Worm (Caenorhabditis elegans) whole organism, L4 larva: Measurements from ENCODE around the gene nspc-15.

Experiments
- F26F4.8 ChIP-seq: fragments of 200-800 bp; sonication (Bioruptor generic); conservative IDR thresholded peaks from 2 replicates; pipeline ENCODE4 v1.3.6; 2022; ENCODE audit warnings: missing genetic modification characterization, missing compliant biosample characterization
- F37D6.2 ChIP-seq: sonication (generic microtip); optimal IDR thresholded peaks from 2 replicates; lab custom pipeline; 2016; ENCODE audit warnings: mild to moderate bottlenecking, missing genetic modification characterization, missing compliant biosample characterization
- F44E2.7 ChIP-seq: fragments of 200-800 bp; sonication (Bioruptor generic); IDR thresholded peaks from 2 replicates; pipeline ENCODE4 v2.1.2; 2022; ENCODE audit warnings: missing genetic modification characterization, missing compliant biosample characterization
- F49E8.2 ChIP-seq: sonication (generic microtip); optimal IDR thresholded peaks from 2 replicates; lab custom pipeline; 2016; ENCODE audit warnings: missing compliant biosample characterization, mild to moderate bottlenecking, missing genetic modification characterization, borderline replicate concordance
- R02D3.7 ChIP-seq: fragments of 150-350 bp; sonication (generic microtip); optimal IDR thresholded peaks from 3 replicates; lab custom pipeline; 2014; ENCODE audit warnings: missing biosample characterization, missing genetic modification characterization
- T20F7.1 ChIP-seq: fragments of 200-800 bp; sonication (Bioruptor generic); optimal IDR thresholded peaks from 2 replicates; lab custom pipeline; 2018; ENCODE audit warnings: mild to moderate bottlenecking, missing genetic modification characterization, missing compliant biosample characterization
- T26A8.4 ChIP-seq: fragments of 200-800 bp; sonication (Bioruptor generic); IDR thresholded peaks from 2 replicates; pipeline ENCODE4 v1.3.6; 2022; ENCODE audit warnings: missing genetic modification characterization, missing compliant biosample characterization
- Y105C5A.15 ChIP-seq: fragments of 200-800 bp; sonication (Bioruptor generic); IDR thresholded peaks from 2 replicates; pipeline ENCODE4 v1.3.6; 2022; ENCODE audit warnings: missing genetic modification characterization, missing compliant biosample characterization
- Y48G9A.11 ChIP-seq: fragments of 200-800 bp; sonication (Bioruptor generic); IDR thresholded peaks from 2 replicates; pipeline ENCODE4 v1.3.6; 2022; ENCODE audit warnings: missing genetic modification reagents, missing genetic modification characterization, missing compliant biosample characterization
- arid-1 ChIP-seq: fragments of 200-800 bp; sonication (Bioruptor generic); conservative IDR thresholded peaks from 2 replicates; pipeline ENCODE4 v1.3.6; 2022; ENCODE audit warnings: missing genetic modification reagents, missing genetic modification characterization, missing compliant biosample characterization
- ceh-28 ChIP-seq: fragments of 150-350 bp; optimal IDR thresholded peaks from 2 replicates; lab custom pipeline; 2014; ENCODE audit warnings: missing biosample characterization, missing genetic modification reagents, missing genetic modification characterization
- ceh-44 ChIP-seq: fragments of 200-800 bp; sonication (Bioruptor generic); IDR thresholded peaks from 2 replicates; pipeline ENCODE4 v1.3.6; 2022; ENCODE audit warnings: missing genetic modification reagents, missing genetic modification characterization, missing compliant biosample characterization
- ceh-82 ChIP-seq: sonication (generic microtip); optimal IDR thresholded peaks from 2 replicates; lab custom pipeline; 2017; ENCODE audit warnings: missing biosample characterization, missing genetic modification characterization
- cey-2 ChIP-seq: sonication (generic microtip); optimal IDR thresholded peaks from 3 replicates; lab custom pipeline; 2017; ENCODE audit warnings: missing genetic modification characterization, mild to moderate bottlenecking, missing compliant biosample characterization, antibody characterized with exemption, borderline replicate concordance; ENCODE audit not compliant: insufficient read depth
- daf-12 ChIP-seq: fragments of 150-350 bp; optimal IDR thresholded peaks from 2 replicates; lab custom pipeline; 2014; ENCODE audit warnings: missing biosample characterization, missing genetic modification reagents, missing genetic modification characterization
- dmd-8 ChIP-seq: fragments of 200-800 bp; sonication (Bioruptor generic); IDR thresholded peaks from 2 replicates; pipeline ENCODE4 v1.3.6; 2022; ENCODE audit warnings: missing genetic modification characterization, missing compliant biosample characterization
- dmd-9 ChIP-seq: fragments of 200-800 bp; sonication (Bioruptor generic); IDR thresholded peaks from 2 replicates; pipeline ENCODE4 v1.3.6; 2022; ENCODE audit warnings: missing genetic modification reagents, missing genetic modification characterization, missing compliant biosample characterization
- dve-1 ChIP-seq: sonication (generic microtip); optimal IDR thresholded peaks from 2 replicates; lab custom pipeline; 2017; ENCODE audit warnings: antibody characterized with exemption, mild to moderate bottlenecking, missing genetic modification characterization, missing compliant biosample characterization; ENCODE audit not compliant: insufficient read depth
- fkh-10 ChIP-seq: fragments of 150-350 bp; optimal IDR thresholded peaks from 2 replicates; lab custom pipeline; 2014; ENCODE audit warnings: missing biosample characterization, missing genetic modification reagents, missing genetic modification characterization
- gei-8 ChIP-seq: fragments of 200-800 bp; sonication (Bioruptor generic); optimal IDR thresholded peaks from 2 replicates; lab custom pipeline; 2018; ENCODE audit warnings: mild to moderate bottlenecking, missing genetic modification characterization, missing compliant biosample characterization
- hif-1 ChIP-seq, 2 experiments: sonication (generic microtip); optimal IDR thresholded peaks; 2 replicates each; lab custom pipeline; 2016 to 2017; ENCODE audit warnings: missing compliant biosample characterization in 2 of 2, missing genetic modification characterization in 2 of 2, missing genetic modification reagents in 2 of 2, missing genotype in 2 of 2, mild to moderate bottlenecking in 1 of 2
- hlh-30 ChIP-seq: sonication (generic microtip); optimal IDR thresholded peaks from 2 replicates; lab custom pipeline; 2017; ENCODE audit warnings: antibody characterized with exemption, mild to moderate bottlenecking, missing genetic modification characterization, missing compliant biosample characterization; ENCODE audit not compliant: insufficient read depth
- hmg-1.1 ChIP-seq: fragments of 200-800 bp; sonication (Bioruptor generic); IDR thresholded peaks from 2 replicates; pipeline ENCODE4 v1.3.6; 2022; ENCODE audit warnings: missing genetic modification reagents, missing genetic modification characterization, missing compliant biosample characterization
- jun-1 ChIP-seq: fragments of 150-350 bp; optimal IDR thresholded peaks from 2 replicates; lab custom pipeline; 2014; ENCODE audit warnings: missing biosample characterization, missing genetic modification reagents, missing genetic modification characterization
- lin-13 ChIP-seq: fragments of 150-350 bp; optimal IDR thresholded peaks from 2 replicates; lab custom pipeline; 2014; ENCODE audit warnings: missing biosample characterization, missing genetic modification reagents, missing genetic modification characterization
- lin-15B ChIP-seq: fragments of 150-350 bp; sonication (generic microtip); optimal IDR thresholded peaks from 3 replicates; lab custom pipeline; 2014; ENCODE audit warnings: missing biosample characterization, missing genetic modification characterization
- lin-29 ChIP-seq: fragments of 200-800 bp; sonication (Bioruptor generic); IDR thresholded peaks from 2 replicates; pipeline ENCODE4 v1.3.6; 2022; ENCODE audit warnings: missing genetic modification reagents, missing genetic modification characterization, missing compliant biosample characterization
- lin-39 ChIP-seq: fragments of 150-350 bp; optimal IDR thresholded peaks from 2 replicates; lab custom pipeline; 2014; ENCODE audit warnings: missing biosample characterization, missing genetic modification reagents, missing genetic modification characterization
- lir-3 ChIP-seq: sonication (generic microtip); optimal IDR thresholded peaks from 2 replicates; lab custom pipeline; 2016; ENCODE audit warnings: mild to moderate bottlenecking, missing genetic modification characterization, missing compliant biosample characterization
- lsy-2 ChIP-seq, 2 experiments: fragments of 150-350 bp in 1 of 2; sonication (generic microtip) in 1 of 2; optimal IDR thresholded peaks; 2 replicates each; lab custom pipeline; 2014 to 2017; ENCODE audit warnings: missing biosample characterization in 2 of 2, missing genetic modification characterization in 2 of 2
- madf-5 ChIP-seq, 2 experiments: fragments of 200-800 bp; sonication (Bioruptor generic); IDR thresholded peaks; 2 replicates each; pipeline ENCODE4 v1.3.6; 2022; ENCODE audit warnings: missing compliant biosample characterization in 2 of 2, missing genetic modification characterization in 2 of 2
- mdt-29 ChIP-seq: fragments of 200-800 bp; sonication (Bioruptor generic); IDR thresholded peaks from 2 replicates; pipeline ENCODE4 v1.3.6; 2022; ENCODE audit warnings: missing genetic modification reagents, missing genetic modification characterization, missing compliant biosample characterization
- nhr-237 ChIP-seq: sonication (generic microtip); optimal IDR thresholded peaks from 2 replicates; lab custom pipeline; 2017; ENCODE audit warnings: missing biosample characterization, missing genetic modification characterization
- nhr-48 ChIP-seq: sonication (generic microtip); optimal IDR thresholded peaks from 2 replicates; lab custom pipeline; 2016; ENCODE audit warnings: mild to moderate bottlenecking, missing genetic modification characterization, missing compliant biosample characterization
- nhr-77 ChIP-seq: fragments of 150-350 bp; optimal IDR thresholded peaks from 2 replicates; lab custom pipeline; 2014; ENCODE audit warnings: missing biosample characterization, missing genetic modification characterization
- rbr-2 ChIP-seq: sonication (generic microtip); optimal IDR thresholded peaks from 2 replicates; lab custom pipeline; 2016; ENCODE audit warnings: missing genotype, missing genetic modification characterization, missing compliant biosample characterization
- skn-1 ChIP-seq: fragments of 150-350 bp; optimal IDR thresholded peaks from 2 replicates; lab custom pipeline; 2014; ENCODE audit warnings: missing biosample characterization, missing genetic modification characterization
- snpc-4 ChIP-seq: fragments of 150-350 bp; optimal IDR thresholded peaks from 2 replicates; lab custom pipeline; 2014; ENCODE audit warnings: missing biosample characterization, missing genetic modification characterization
- spr-3 ChIP-seq: fragments of 200-800 bp; sonication (Bioruptor generic); optimal IDR thresholded peaks from 2 replicates; lab custom pipeline; 2018; ENCODE audit warnings: mild to moderate bottlenecking, missing genetic modification characterization, missing compliant biosample characterization
- tag-97 ChIP-seq: fragments of 200-800 bp; sonication (Bioruptor generic); IDR thresholded peaks from 2 replicates; pipeline ENCODE4 v1.3.6; 2022; ENCODE audit warnings: missing genetic modification characterization, missing compliant biosample characterization
- unc-130 ChIP-seq: sonication (generic microtip); optimal IDR thresholded peaks from 2 replicates; lab custom pipeline; 2016; ENCODE audit warnings: missing genetic modification reagents, missing genetic modification characterization, missing compliant biosample characterization
- zag-1 ChIP-seq: fragments of 150-350 bp; optimal IDR thresholded peaks from 2 replicates; lab custom pipeline; 2014; ENCODE audit warnings: missing biosample characterization, missing genetic modification characterization
- zfp-3 ChIP-seq: fragments of 200-800 bp; sonication (Bioruptor generic); conservative IDR thresholded peaks from 2 replicates; pipeline ENCODE4 v1.3.6; 2022; ENCODE audit warnings: missing genetic modification reagents, missing genetic modification characterization, missing compliant biosample characterization

nspc-15 gene

ce11 chrX:12362951-12363486 is 2.5 kb downstream of the nspc-15 start (continued):
- peak; percentile 97 for TF ChIP-seq nhr-48 (tag; lab: Kevin White, UChicago)
- TF ChIP-seq F44E2.7 (GFP tag; lab: Robert Waterston, UW): no peak
- peak; percentile 94 for TF ChIP-seq T20F7.1 (GFP tag; lab: Kevin White, UChicago)
- peak; percentile 92 for TF ChIP-seq lin-39 (tag; lab: Kevin White, UChicago)
- TF ChIP-seq nhr-237 (tag; lab: Kevin White, UChicago): peak; percentile 90
- peak; percentile 9 for TF ChIP-seq daf-12 (tag; lab: Kevin White, UChicago)
- no peak for TF ChIP-seq Y48G9A.11
- peak; percentile 99 for TF ChIP-seq hmg-1.1 (GFP tag; lab: Robert Waterston, UW)
- peak; percentile 39 for TF ChIP-seq F49E8.2
- peak; percentile 75 for TF ChIP-seq gei-8
- TF ChIP-seq lin-29: peak; percentile 94
- peak; percentile 91 for TF ChIP-seq spr-3 (GFP tag; lab: Kevin White, UChicago)
- peak; percentile 98 for TF ChIP-seq F37D6.2
- 0 out of 2 replicates have a peak, but pooled peaks have one; percentile 32 for TF ChIP-seq ceh-44
- peak; percentile 32 for TF ChIP-seq R02D3.7
- peak; percentile 96 for TF ChIP-seq lin-13 (GFP tag; lab: Kevin White, UChicago)
- TF ChIP-seq hif-1 (tag; optimal IDR thresholded peaks at IDR 0.05; lab: Kevin White, UChicago): peak; percentile 71 to 85
- TF ChIP-seq cey-2 (tag; lab: Kevin White, UChicago): peak; percentile 86
- TF ChIP-seq Y105C5A.15: peak; percentile 70; the same call in 1 of the 2 replicates
- peak; percentile 94 for TF ChIP-seq lir-3 (tag; lab: Kevin White, UChicago)
- TF ChIP-seq jun-1: peak; percentile 99
- TF ChIP-seq mdt-29: peak; percentile 92
- peak; percentile 99 for TF ChIP-seq rbr-2 (tag; lab: Kevin White, UChicago)
- TF ChIP-seq tag-97 (GFP tag; lab: Robert Waterston, UW): peak; percentile 76
- peak; percentile 95 for TF ChIP-seq zfp-3
- peak; percentile 94 to 97 for TF ChIP-seq lsy-2 (tag; optimal IDR thresholded peaks at IDR 0.05; lab: Kevin White, UChicago)
- TF ChIP-seq dve-1 (tag; lab: Kevin White, UChicago): peak; percentile 100
- peak; percentile 50 for TF ChIP-seq snpc-4 (tag; lab: Kevin White, UChicago)
- TF ChIP-seq dmd-9 (GFP tag; lab: Robert Waterston, UW): peak; percentile 64; the same call in 1 of the 2 replicates
- peak; percentile 90 for TF ChIP-seq zag-1
- no peak for TF ChIP-seq F26F4.8 (GFP tag; lab: Robert Waterston, UW)
- 0 out of 2 replicates have a peak, but pooled peaks have one; percentile 5 for TF ChIP-seq dmd-8
- TF ChIP-seq unc-130 (GFP tag; lab: Kevin White, UChicago): no peak
- TF ChIP-seq ceh-28 (tag; lab: Kevin White, UChicago): peak; percentile 98
- TF ChIP-seq skn-1 (tag; lab: Kevin White, UChicago): peak; percentile 41

- TF ChIP-seq arid-1 (GFP tag; lab: Robert Waterston, UW): no peak
- TF ChIP-seq F49E8.2: no peak
- TF ChIP-seq hlh-30: no peak
- no peak for TF ChIP-seq hif-1 (tag; optimal IDR thresholded peaks at IDR 0.05; lab: Kevin White, UChicago)
- no peak for TF ChIP-seq madf-5 (GFP tag; IDR thresholded peaks at IDR 0.05; lab: Robert Waterston, UW)
- TF ChIP-seq, all 104 proteins: peak for 0
Observed at ce11 chrX:12364804-12365203, 4.3 kb downstream of the nspc-15 start, which contains the start of gene F19H6.5. F19H6.5 (minus strand) TSS chrX:12364904.

ce11 chrX:12365388-12365787 is 4.8 kb downstream of the nspc-15 start, which contains the start of gene F19H6.4:
F19H6.4 (plus strand) TSS chrX:12365688.
- TF ChIP-seq T26A8.4 (GFP tag; lab: Robert Waterston, UW) (no peak), lsy-2 (tag; optimal IDR thresholded peaks at IDR 0.05; lab: Kevin White, UChicago) (no peak), lin-15B (no peak), nhr-77 (tag; lab: Kevin White, UChicago) (no peak), ceh-82 (no peak), fkh-10 (GFP tag; lab: Kevin White, UChicago) (no peak)
